Worm (Caenorhabditis elegans) whole organism, early embryonic: ENCODE results near the gene R144.13.
"Not testable (repeated sequence)": the region's sequence is repeated elsewhere in the genome, so short reads cannot be mapped to it uniquely, and the experiment has no call there.

ENCODE experiments used
- ama-1 ChIP-seq: fragments of 150-350 bp; optimal IDR thresholded peaks from 2 replicates; lab custom pipeline; 2014
- ceh-36 ChIP-seq: sonication (generic microtip); optimal IDR thresholded peaks from 2 replicates; lab custom pipeline; 2016; ENCODE audit warnings: missing genetic modification characterization, inconsistent platforms, missing compliant biosample characterization
- flt-1 ChIP-seq: fragments of 200-800 bp; sonication (Bioruptor generic); IDR thresholded peaks from 2 replicates; pipeline ENCODE4 v1.3.6; 2022; ENCODE audit warnings: missing genetic modification characterization, missing compliant biosample characterization
- sea-1 ChIP-seq: fragments of 200-800 bp; sonication (Bioruptor generic); conservative IDR thresholded peaks from 2 replicates; pipeline ENCODE4 v1.3.6; 2022; ENCODE audit warnings: missing genetic modification characterization, missing compliant biosample characterization
- tbx-37 ChIP-seq: fragments of 200-800 bp; sonication (Bioruptor generic); conservative IDR thresholded peaks from 2 replicates; pipeline ENCODE4 v1.3.6; 2022; ENCODE audit warnings: missing genetic modification reagents, missing genetic modification characterization, missing compliant biosample characterization

- not testable (repeated sequence) for TF ChIP-seq ceh-36; flt-1 (GFP tag; lab: Robert Waterston, UW); sea-1 (GFP tag; lab: Robert Waterston, UW); tbx-37; ama-1 (lab: Kevin White, UChicago)
Observed at ce11 chrIII:4980367-4980766, 42.7 kb upstream of the R144.13 start, which contains the start of gene C27F2.6.
